Worm (Caenorhabditis elegans) whole organism, L2 larva: ENCODE data around the gene lec-9.
A peak's percentile ranks its signal among the peaks of the same experiment; 100 is the strongest.

ENCODE experiments used
- C34F6.9 ChIP-seq: fragments of 150-350 bp; optimal IDR thresholded peaks from 2 replicates; lab custom pipeline; 2014; ENCODE audit warnings: missing biosample characterization, missing genetic modification characterization
- F13H6.1 ChIP-seq: sonication (generic microtip); optimal IDR thresholded peaks from 2 replicates; lab custom pipeline; 2016; ENCODE audit warnings: missing genetic modification characterization, missing compliant biosample characterization
- R02D3.7 ChIP-seq: fragments of 150-350 bp; optimal IDR thresholded peaks from 2 replicates; lab custom pipeline; 2014; ENCODE audit warnings: missing biosample characterization, missing genetic modification characterization
- Y55F3AM.14 ChIP-seq: fragments of 200-800 bp; sonication (Bioruptor generic); optimal IDR thresholded peaks from 2 replicates; lab custom pipeline; 2018; ENCODE audit warnings: mild to moderate bottlenecking, missing genetic modification characterization, missing compliant biosample characterization
- ZK546.5 ChIP-seq: sonication (generic microtip); optimal IDR thresholded peaks from 2 replicates; lab custom pipeline; 2017; ENCODE audit warnings: missing biosample characterization, missing genetic modification characterization
- alr-1 ChIP-seq: fragments of 150-350 bp; optimal IDR thresholded peaks from 2 replicates; lab custom pipeline; 2014; ENCODE audit warnings: missing biosample characterization, missing genetic modification characterization
- aly-2 ChIP-seq: fragments of 150-350 bp; optimal IDR thresholded peaks from 2 replicates; lab custom pipeline; 2014; ENCODE audit warnings: missing biosample characterization, missing genetic modification characterization
- ama-1 ChIP-seq: fragments of 150-350 bp; optimal IDR thresholded peaks from 2 replicates; lab custom pipeline; 2018; ENCODE audit warnings: inconsistent platforms
- blmp-1 ChIP-seq: sonication (generic microtip); optimal IDR thresholded peaks from 2 replicates; lab custom pipeline; 2017; ENCODE audit warnings: missing genetic modification characterization, mild to moderate bottlenecking, missing compliant biosample characterization, antibody characterized with exemption, moderate library complexity; ENCODE audit not compliant: insufficient read depth
- ceh-16 ChIP-seq: fragments of 150-350 bp; optimal IDR thresholded peaks from 2 replicates; lab custom pipeline; 2014; ENCODE audit warnings: missing biosample characterization, missing genetic modification characterization
- ceh-82 ChIP-seq: fragments of 150-350 bp; optimal IDR thresholded peaks from 2 replicates; lab custom pipeline; 2014; ENCODE audit warnings: missing biosample characterization, missing genetic modification characterization
- crh-2 ChIP-seq: sonication (generic microtip); optimal IDR thresholded peaks from 2 replicates; lab custom pipeline; 2017; ENCODE audit warnings: missing biosample characterization, missing genetic modification characterization
- dmd-4 ChIP-seq: sonication (generic microtip); optimal IDR thresholded peaks from 2 replicates; lab custom pipeline; 2017; ENCODE audit warnings: missing biosample characterization, missing genetic modification characterization
- egl-27 ChIP-seq: sonication (generic microtip); optimal IDR thresholded peaks from 3 replicates; lab custom pipeline; 2017; ENCODE audit warnings: missing biosample characterization, missing genetic modification reagents, missing genetic modification characterization
- elt-1 ChIP-seq: fragments of 150-350 bp; optimal IDR thresholded peaks from 2 replicates; lab custom pipeline; 2014; ENCODE audit warnings: missing biosample characterization, missing genetic modification characterization
- elt-3 ChIP-seq: sonication (generic microtip); optimal IDR thresholded peaks from 2 replicates; lab custom pipeline; 2017; ENCODE audit warnings: missing biosample characterization, missing genetic modification characterization
- fos-1 ChIP-seq: fragments of 150-350 bp; optimal IDR thresholded peaks from 2 replicates; lab custom pipeline; 2014; ENCODE audit warnings: missing biosample characterization, missing genetic modification characterization
- gmeb-1 ChIP-seq: fragments of 150-350 bp; optimal IDR thresholded peaks from 2 replicates; lab custom pipeline; 2014; ENCODE audit warnings: missing biosample characterization, missing genetic modification characterization
- lin-11 ChIP-seq: fragments of 150-350 bp; sonication (generic microtip); optimal IDR thresholded peaks from 2 replicates; lab custom pipeline; 2014; ENCODE audit warnings: missing biosample characterization, missing genetic modification characterization, inconsistent platforms, mixed read lengths
- lin-13 ChIP-seq: fragments of 150-350 bp; optimal IDR thresholded peaks from 2 replicates; lab custom pipeline; 2014; ENCODE audit warnings: missing biosample characterization, missing genetic modification reagents, missing genetic modification characterization
- lin-39 ChIP-seq: fragments of 150-350 bp; optimal IDR thresholded peaks from 2 replicates; lab custom pipeline; 2014; ENCODE audit warnings: missing biosample characterization, missing genetic modification reagents, missing genetic modification characterization
- lsy-2 ChIP-seq, 2 experiments: fragments of 150-350 bp in 1 of 2; sonication (generic microtip) in 1 of 2; optimal IDR thresholded peaks; 2 replicates each; lab custom pipeline; 2014 to 2017; ENCODE audit warnings: missing biosample characterization in 2 of 2, missing genetic modification characterization in 2 of 2
- mab-5 ChIP-seq: fragments of 150-350 bp; optimal IDR thresholded peaks from 2 replicates; lab custom pipeline; 2014; ENCODE audit warnings: missing biosample characterization, missing genetic modification characterization
- mbf-1 ChIP-seq: sonication (generic microtip); optimal IDR thresholded peaks from 2 replicates; lab custom pipeline; 2017; ENCODE audit warnings: missing biosample characterization, missing genetic modification characterization
- mdl-1 ChIP-seq, 2 experiments: fragments of 150-350 bp in 1 of 2; sonication (generic microtip) in 1 of 2; optimal IDR thresholded peaks; 2 replicates each; lab custom pipeline; 2017; ENCODE audit warnings: missing biosample characterization in 2 of 2, missing genetic modification characterization in 2 of 2
- nhr-10 ChIP-seq: sonication (generic microtip); optimal IDR thresholded peaks from 2 replicates; lab custom pipeline; 2017; ENCODE audit warnings: missing biosample characterization, missing genetic modification characterization
- nhr-11 ChIP-seq: fragments of 150-350 bp; optimal IDR thresholded peaks from 2 replicates; lab custom pipeline; 2014; ENCODE audit warnings: missing biosample characterization, missing genetic modification characterization
- nhr-12 ChIP-seq: fragments of 150-350 bp; optimal IDR thresholded peaks from 2 replicates; lab custom pipeline; 2014; ENCODE audit warnings: missing biosample characterization, missing genetic modification characterization
- nhr-129 ChIP-seq: fragments of 150-350 bp; optimal IDR thresholded peaks from 2 replicates; lab custom pipeline; 2014; ENCODE audit warnings: missing biosample characterization, missing genetic modification characterization
- nhr-21 ChIP-seq: fragments of 150-350 bp; optimal IDR thresholded peaks from 2 replicates; lab custom pipeline; 2014; ENCODE audit warnings: missing biosample characterization, missing genetic modification characterization
- nhr-23 ChIP-seq: fragments of 150-350 bp; optimal IDR thresholded peaks from 2 replicates; lab custom pipeline; 2014; ENCODE audit warnings: missing biosample characterization, missing genetic modification reagents, missing genetic modification characterization
- nhr-237 ChIP-seq: fragments of 150-350 bp; optimal IDR thresholded peaks from 2 replicates; lab custom pipeline; 2014; ENCODE audit warnings: missing biosample characterization, missing genetic modification characterization
- nhr-25 ChIP-seq: fragments of 150-350 bp; sonication (generic microtip); optimal IDR thresholded peaks from 3 replicates; lab custom pipeline; 2014; ENCODE audit warnings: missing biosample characterization, missing genetic modification characterization
- nhr-6 ChIP-seq: fragments of 150-350 bp; optimal IDR thresholded peaks from 2 replicates; lab custom pipeline; 2014; ENCODE audit warnings: missing biosample characterization, missing genetic modification characterization
- nhr-77 ChIP-seq: fragments of 150-350 bp; optimal IDR thresholded peaks from 2 replicates; lab custom pipeline; 2014; ENCODE audit warnings: missing biosample characterization, missing genetic modification characterization
- peb-1 ChIP-seq: fragments of 150-350 bp; optimal IDR thresholded peaks from 2 replicates; lab custom pipeline; 2014; ENCODE audit warnings: missing biosample characterization, missing genetic modification characterization
- sem-4 ChIP-seq: fragments of 150-350 bp; optimal IDR thresholded peaks from 2 replicates; lab custom pipeline; 2014; ENCODE audit warnings: missing biosample characterization, missing genetic modification reagents, missing genetic modification characterization
- skn-1 ChIP-seq: sonication (generic microtip); optimal IDR thresholded peaks from 2 replicates; lab custom pipeline; 2017; ENCODE audit warnings: missing biosample characterization, missing genetic modification characterization
- sma-3 ChIP-seq: sonication (generic microtip); optimal IDR thresholded peaks from 2 replicates; lab custom pipeline; 2016; ENCODE audit warnings: missing genetic modification reagents, missing genetic modification characterization, missing compliant biosample characterization
- sma-9 ChIP-seq, 2 experiments: fragments of 150-350 bp in 1 of 2; sonication (generic microtip) in 1 of 2; optimal IDR thresholded peaks; 2 replicates each; lab custom pipeline; 2014 to 2016; ENCODE audit warnings: missing genetic modification characterization in 2 of 2, mild to moderate bottlenecking in 1 of 2, missing biosample characterization in 1 of 2, missing compliant biosample characterization in 1 of 2, missing genetic modification reagents in 1 of 2, moderate library complexity in 1 of 2
- snpc-4 ChIP-seq: fragments of 150-350 bp; optimal IDR thresholded peaks from 2 replicates; lab custom pipeline; 2014; ENCODE audit warnings: missing biosample characterization, missing genetic modification characterization
- unc-39 ChIP-seq: fragments of 150-350 bp; optimal IDR thresholded peaks from 2 replicates; lab custom pipeline; 2014; ENCODE audit warnings: missing biosample characterization, missing genetic modification characterization
- unc-55 ChIP-seq: fragments of 150-350 bp; sonication (generic microtip); optimal IDR thresholded peaks from 3 replicates; lab custom pipeline; 2014; ENCODE audit warnings: missing biosample characterization, missing genetic modification reagents, missing genetic modification characterization
- unc-62 ChIP-seq: fragments of 150-350 bp; optimal IDR thresholded peaks from 2 replicates; lab custom pipeline; 2014; ENCODE audit warnings: missing biosample characterization, missing genetic modification reagents, missing genetic modification characterization
- zag-1 ChIP-seq: fragments of 150-350 bp; optimal IDR thresholded peaks from 2 replicates; lab custom pipeline; 2014; ENCODE audit warnings: missing biosample characterization, missing genetic modification characterization
- ztf-1 ChIP-seq: fragments of 200-800 bp; sonication (Bioruptor generic); conservative IDR thresholded peaks from 2 replicates; pipeline ENCODE4 v1.3.6; 2022; ENCODE audit warnings: missing genetic modification characterization, missing compliant biosample characterization
- ztf-11 ChIP-seq: sonication (generic microtip); optimal IDR thresholded peaks from 2 replicates; lab custom pipeline; 2017; ENCODE audit warnings: missing biosample characterization, missing genetic modification characterization
- ztf-4 ChIP-seq: fragments of 150-350 bp; optimal IDR thresholded peaks from 2 replicates; lab custom pipeline; 2014; ENCODE audit warnings: missing biosample characterization, missing genetic modification characterization

lec-9 gene

ce11 chrX:17610406-17610981 is 10.2 kb downstream of the lec-9 start:
- TF ChIP-seq elt-1 (tag; lab: Kevin White, UChicago) (no peak), sma-9 (GFP tag; optimal IDR thresholded peaks at IDR 0.05; lab: Kevin White, UChicago) (peak; percentile 19), sma-9 (tag; optimal IDR thresholded peaks at IDR 0.05; lab: Kevin White, UChicago) (no peak), nhr-21 (no peak), ceh-82 (no peak), nhr-11 (no peak), R02D3.7 (tag; lab: Kevin White, UChicago) (no peak), ZK546.5 (tag; lab: Kevin White, UChicago) (no peak), nhr-10 (tag; lab: Kevin White, UChicago) (no peak), ceh-16 (tag; lab: Kevin White, UChicago) (no peak), zag-1 (tag; lab: Kevin White, UChicago) (no peak), egl-27 (tag; lab: Kevin White, UChicago) (no peak), unc-39 (tag; lab: Kevin White, UChicago) (no peak), nhr-77 (tag; lab: Kevin White, UChicago) (no peak), snpc-4 (no peak), ztf-4 (tag; lab: Kevin White, UChicago) (peak; percentile 10), lin-11 (tag; lab: Kevin White, UChicago) (peak; percentile 16), nhr-23 (tag; lab: Kevin White, UChicago) (no peak), ama-1 (lab: Kevin White, UChicago) (no peak), lin-13 (peak; percentile 62), fos-1 (tag; lab: Kevin White, UChicago) (peak; percentile 59), nhr-237 (tag; lab: Kevin White, UChicago) (no peak), dmd-4 (no peak), ztf-11 (tag; lab: Kevin White, UChicago) (no peak), alr-1 (tag; lab: Kevin White, UChicago) (no peak), sem-4 (no peak), aly-2 (tag; lab: Kevin White, UChicago) (no peak), peb-1 (tag; lab: Kevin White, UChicago) (no peak), Y55F3AM.14 (GFP tag; lab: Kevin White, UChicago) (no peak), lin-39 (tag; lab: Kevin White, UChicago) (no peak), unc-55 (peak; percentile 73), gmeb-1 (tag; lab: Kevin White, UChicago) (peak; percentile 0), nhr-6 (no peak), nhr-25 (peak; percentile 54), blmp-1 (tag; lab: Kevin White, UChicago) (no peak), ztf-1 (no peak), elt-3 (tag; lab: Kevin White, UChicago) (no peak), nhr-12 (tag; lab: Kevin White, UChicago) (no peak), mdl-1 (tag; optimal IDR thresholded peaks at IDR 0.05; lab: Kevin White, UChicago) (no peak), nhr-129 (peak; percentile 67), mab-5 (peak; percentile 11), F13H6.1 (tag; lab: Kevin White, UChicago) (peak; percentile 35), unc-62 (GFP tag; lab: Kevin White, UChicago) (no peak), crh-2 (tag; lab: Kevin White, UChicago) (peak; percentile 71), mbf-1 (no peak), sma-3 (GFP tag; lab: Kevin White, UChicago) (no peak), lsy-2 (tag; optimal IDR thresholded peaks at IDR 0.05; lab: Kevin White, UChicago) (peak in 1 of 2 experiments; percentile 82), C34F6.9 (tag; lab: Kevin White, UChicago) (peak; percentile 68), skn-1 (no peak)
